Worm (Caenorhabditis elegans) whole organism, L3 larva: ENCODE data around the gene gst-15.
"Not testable (repeated sequence)": the region's sequence is repeated elsewhere in the genome, so short reads cannot be mapped to it uniquely, and the experiment has no call there.

Experiments used
- R02D3.7 ChIP-seq: fragments of 150-350 bp; optimal IDR thresholded peaks from 2 replicates; lab custom pipeline; 2014; ENCODE audit warnings: missing biosample characterization, missing genetic modification characterization
- ZK546.5 ChIP-seq: sonication (generic microtip); optimal IDR thresholded peaks from 2 replicates; lab custom pipeline; 2017; ENCODE audit warnings: missing biosample characterization, missing genetic modification characterization
- aly-2 ChIP-seq: fragments of 150-350 bp; optimal IDR thresholded peaks from 2 replicates; lab custom pipeline; 2014; ENCODE audit warnings: missing biosample characterization, missing genetic modification characterization
- ama-1 ChIP-seq: fragments of 150-350 bp; optimal IDR thresholded peaks from 2 replicates; lab custom pipeline; 2018
- ceh-28 ChIP-seq: fragments of 150-350 bp; optimal IDR thresholded peaks from 2 replicates; lab custom pipeline; 2014; ENCODE audit warnings: missing biosample characterization, missing genetic modification reagents, missing genetic modification characterization
- ceh-9 ChIP-seq: sonication (generic microtip); optimal IDR thresholded peaks from 2 replicates; lab custom pipeline; 2018; ENCODE audit warnings: missing biosample characterization, missing genetic modification characterization
- egl-27 ChIP-seq: sonication (generic microtip); optimal IDR thresholded peaks from 4 replicates; lab custom pipeline; 2017; ENCODE audit warnings: missing biosample characterization, missing genetic modification reagents, missing genetic modification characterization
- egl-5 ChIP-seq: fragments of 150-350 bp; optimal IDR thresholded peaks from 2 replicates; lab custom pipeline; 2017; ENCODE audit warnings: missing biosample characterization, missing genetic modification reagents, missing genetic modification characterization, inconsistent platforms
- elt-1 ChIP-seq: fragments of 150-350 bp; optimal IDR thresholded peaks from 2 replicates; lab custom pipeline; 2014; ENCODE audit warnings: missing biosample characterization, missing genetic modification characterization
- elt-2 ChIP-seq: sonication (generic microtip); optimal IDR thresholded peaks from 2 replicates; lab custom pipeline; 2016; ENCODE audit warnings: missing genetic modification reagents, mild to moderate bottlenecking, missing genetic modification characterization, missing compliant biosample characterization
- eor-1 ChIP-seq, 2 experiments: fragments of 150-350 bp; optimal IDR thresholded peaks; 2 replicates each; lab custom pipeline; 2014 to 2018; ENCODE audit warnings: missing biosample characterization in 2 of 2, missing genetic modification characterization in 2 of 2
- fkh-10 ChIP-seq: sonication (generic microtip); optimal IDR thresholded peaks from 2 replicates; lab custom pipeline; 2017; ENCODE audit warnings: missing biosample characterization, missing genetic modification reagents, missing genetic modification characterization
- fkh-2 ChIP-seq: fragments of 150-350 bp; optimal IDR thresholded peaks from 2 replicates; lab custom pipeline; 2014; ENCODE audit warnings: missing biosample characterization, missing genetic modification reagents, missing genetic modification characterization
- fos-1 ChIP-seq: fragments of 150-350 bp; optimal IDR thresholded peaks from 2 replicates; lab custom pipeline; 2014; ENCODE audit warnings: missing biosample characterization, missing genetic modification characterization
- hmg-11 ChIP-seq: sonication (generic microtip); optimal IDR thresholded peaks from 2 replicates; lab custom pipeline; 2016; ENCODE audit warnings: missing genetic modification characterization, missing compliant biosample characterization
- jun-1 ChIP-seq: fragments of 150-350 bp; optimal IDR thresholded peaks from 2 replicates; lab custom pipeline; 2014; ENCODE audit warnings: missing biosample characterization, missing genetic modification reagents, missing genetic modification characterization
- lin-15B ChIP-seq: fragments of 150-350 bp; optimal IDR thresholded peaks from 2 replicates; lab custom pipeline; 2014; ENCODE audit warnings: missing biosample characterization, missing genetic modification characterization
- mdl-1 ChIP-seq: fragments of 150-350 bp; optimal IDR thresholded peaks from 2 replicates; lab custom pipeline; 2014; ENCODE audit warnings: missing biosample characterization, missing genetic modification characterization
- mml-1 ChIP-seq: fragments of 150-350 bp; sonication (generic microtip); optimal IDR thresholded peaks from 3 replicates; lab custom pipeline; 2014; ENCODE audit warnings: missing biosample characterization, missing genetic modification characterization
- nfya-1 ChIP-seq: sonication (generic microtip); optimal IDR thresholded peaks from 2 replicates; lab custom pipeline; 2017; ENCODE audit warnings: missing genetic modification characterization, mild to moderate bottlenecking, missing compliant biosample characterization, antibody characterized with exemption, moderate library complexity; ENCODE audit not compliant: insufficient read depth
- nhr-11 ChIP-seq: fragments of 150-350 bp; optimal IDR thresholded peaks from 2 replicates; lab custom pipeline; 2014; ENCODE audit warnings: missing biosample characterization, missing genetic modification characterization
- nhr-12 ChIP-seq: fragments of 150-350 bp; optimal IDR thresholded peaks from 2 replicates; lab custom pipeline; 2014; ENCODE audit warnings: missing biosample characterization, missing genetic modification characterization
- nhr-23 ChIP-seq: fragments of 150-350 bp; optimal IDR thresholded peaks from 2 replicates; lab custom pipeline; 2014; ENCODE audit warnings: missing biosample characterization, missing genetic modification reagents, missing genetic modification characterization
- nhr-237 ChIP-seq: fragments of 150-350 bp; optimal IDR thresholded peaks from 2 replicates; lab custom pipeline; 2014; ENCODE audit warnings: missing biosample characterization, missing genetic modification characterization
- nhr-25 ChIP-seq: sonication (generic microtip); optimal IDR thresholded peaks from 2 replicates; lab custom pipeline; 2017; ENCODE audit warnings: missing biosample characterization, missing genetic modification characterization
- nhr-76 ChIP-seq: fragments of 150-350 bp; sonication (generic microtip); optimal IDR thresholded peaks from 5 replicates; lab custom pipeline; 2014; ENCODE audit warnings: missing biosample characterization, missing genetic modification characterization
- nhr-77 ChIP-seq: fragments of 150-350 bp; optimal IDR thresholded peaks from 2 replicates; lab custom pipeline; 2014; ENCODE audit warnings: missing biosample characterization, missing genetic modification characterization
- pha-4 ChIP-seq: fragments of 150-350 bp; optimal IDR thresholded peaks from 2 replicates; lab custom pipeline; 2014; ENCODE audit warnings: missing biosample characterization, missing genetic modification reagents, missing genetic modification characterization
- pqm-1 ChIP-seq: fragments of 150-350 bp; optimal IDR thresholded peaks from 2 replicates; lab custom pipeline; 2017; ENCODE audit warnings: missing biosample characterization, missing genetic modification characterization, inconsistent platforms
- sea-2 ChIP-seq: fragments of 150-350 bp; sonication (generic microtip); optimal IDR thresholded peaks from 4 replicates; lab custom pipeline; 2014; ENCODE audit warnings: missing biosample characterization, missing genetic modification reagents, missing genetic modification characterization
- skn-1 ChIP-seq: fragments of 150-350 bp; optimal IDR thresholded peaks from 2 replicates; lab custom pipeline; 2014; ENCODE audit warnings: missing biosample characterization, missing genetic modification characterization
- snpc-4 ChIP-seq: fragments of 150-350 bp; optimal IDR thresholded peaks from 2 replicates; lab custom pipeline; 2014; ENCODE audit warnings: missing biosample characterization, missing genetic modification characterization
- tbx-2 ChIP-seq: sonication (generic microtip); optimal IDR thresholded peaks from 2 replicates; lab custom pipeline; 2016; ENCODE audit warnings: mild to moderate bottlenecking, missing genetic modification characterization, missing compliant biosample characterization
- unc-39 ChIP-seq: sonication (generic microtip); optimal IDR thresholded peaks from 4 replicates; lab custom pipeline; 2017; ENCODE audit warnings: missing biosample characterization, missing genetic modification characterization
- ztf-4 ChIP-seq: fragments of 150-350 bp; optimal IDR thresholded peaks from 2 replicates; lab custom pipeline; 2014; ENCODE audit warnings: missing biosample characterization, missing genetic modification characterization

The gst-15 gene

ce11 chrII:13613096-13613495, at the start of gene gst-15:
TSS of gene gst-15 (minus strand) at chrII:13613196.
- TF ChIP-seq fos-1 (no peak), snpc-4 (tag; lab: Kevin White, UChicago) (no peak), eor-1 (tag; optimal IDR thresholded peaks at IDR 0.05; lab: Kevin White, UChicago) (no peak), lin-15B (no peak), unc-39 (tag; lab: Kevin White, UChicago) (no peak), mml-1 (tag; lab: Kevin White, UChicago) (no peak), ZK546.5 (no peak), sea-2 (GFP tag; lab: Kevin White, UChicago) (no peak), R02D3.7 (no peak), mdl-1 (tag; lab: Kevin White, UChicago) (no peak), ama-1 (lab: Kevin White, UChicago) (no peak), nhr-12 (no peak), skn-1 (tag; lab: Kevin White, UChicago) (no peak), ceh-9 (tag; lab: Kevin White, UChicago) (no peak), nfya-1 (tag; lab: Kevin White, UChicago) (no peak), nhr-76 (tag; lab: Kevin White, UChicago) (no peak), fkh-10 (GFP tag; lab: Kevin White, UChicago) (no peak), elt-1 (tag; lab: Kevin White, UChicago) (no peak), ztf-4 (tag; lab: Kevin White, UChicago) (no peak), aly-2 (tag; lab: Kevin White, UChicago) (no peak)

- TF ChIP-seq elt-2 (tag; lab: Kevin White, UChicago) = peak; percentile 30
Observed at ce11 chrII:13661990-13662389, 49.0 kb upstream of the gst-15 start, which contains the start of gene C31C9.6. TSS of gene C31C9.6 (minus strand) at chrII:13662090.

- not testable (repeated sequence) for TF ChIP-seq fkh-2 (tag; lab: Kevin White, UChicago); sea-2 (GFP tag; lab: Kevin White, UChicago); egl-5 (tag; lab: Kevin White, UChicago)
Observed at ce11 chrII:13654723-13655122, 41.7 kb upstream of the gst-15 start, which contains the start of gene C31C9.9. TSS of gene C31C9.9 (plus strand) at chrII:13655023.

- TF ChIP-seq ceh-9 (tag; lab: Kevin White, UChicago) (no peak), aly-2 (tag; lab: Kevin White, UChicago) (no peak), unc-39 (tag; lab: Kevin White, UChicago) (no peak), nhr-12 (no peak), pha-4 (tag; lab: Kevin White, UChicago) (no peak), jun-1 (tag; lab: Kevin White, UChicago) (no peak), tbx-2 (tag; lab: Kevin White, UChicago) (no peak), R02D3.7 (no peak), nhr-76 (tag; lab: Kevin White, UChicago) (no peak), fos-1 (no peak), ama-1 (lab: Kevin White, UChicago) (no peak), hmg-11 (no peak), egl-5 (tag; lab: Kevin White, UChicago) (no peak)
Observed at ce11 chrII:13648230-13648629, 35.2 kb upstream of the gst-15 start, which contains the start of gene fbxa-169. TSS of gene fbxa-169 (plus strand) at chrII:13648530.

- no peak for TF ChIP-seq nhr-237 (tag; lab: Kevin White, UChicago)
- TF ChIP-seq elt-2 (tag; lab: Kevin White, UChicago) = peak; percentile 9
- peak; percentile 45 for TF ChIP-seq hmg-11
- TF ChIP-seq tbx-2 (tag; lab: Kevin White, UChicago) = no peak
- no peak for TF ChIP-seq ama-1 (lab: Kevin White, UChicago)
- TF ChIP-seq pha-4 (tag; lab: Kevin White, UChicago) = peak; percentile 9
- no peak for TF ChIP-seq elt-1 (tag; lab: Kevin White, UChicago)
- TF ChIP-seq nfya-1 (tag; lab: Kevin White, UChicago) = peak; percentile 16
- TF ChIP-seq nhr-77 (tag; lab: Kevin White, UChicago) = no peak
- no peak for TF ChIP-seq egl-27 (tag; lab: Kevin White, UChicago)
- TF ChIP-seq, all 47 proteins: peak for 4
Observed at ce11 chrII:13641311-13641710, 28.3 kb upstream of the gst-15 start, which contains the start of gene fbxa-167. TSS of gene fbxa-167 (plus strand) at chrII:13641489.

- TF ChIP-seq egl-27 (tag; lab: Kevin White, UChicago) = no peak
- no peak for TF ChIP-seq nhr-77 (tag; lab: Kevin White, UChicago)
- TF ChIP-seq pha-4 (tag; lab: Kevin White, UChicago) = peak; percentile 41
- no peak for TF ChIP-seq sea-2 (GFP tag; lab: Kevin White, UChicago)
- no peak for TF ChIP-seq nhr-25
- peak; percentile 17 for TF ChIP-seq nhr-23 (tag; lab: Kevin White, UChicago)
- TF ChIP-seq pqm-1 (tag; lab: Kevin White, UChicago) = peak; percentile 1
- TF ChIP-seq ceh-28 = no peak
- peak; percentile 25 for TF ChIP-seq elt-2 (tag; lab: Kevin White, UChicago)
- TF ChIP-seq skn-1 (tag; lab: Kevin White, UChicago) = no peak
- peak; percentile 30 for TF ChIP-seq hmg-11
- TF ChIP-seq nhr-11 (tag; lab: Kevin White, UChicago) = no peak
- no peak for TF ChIP-seq nhr-237 (tag; lab: Kevin White, UChicago)
- TF ChIP-seq nfya-1 (tag; lab: Kevin White, UChicago) = peak; percentile 52
Observed at ce11 chrII:13640210-13640609, 27.2 kb upstream of the gst-15 start.
